Fruit fly (Drosophila melanogaster) whole organism, pupa: ENCODE measurements around the gene hang.

ENCODE experiments used
- CG10348 ChIP-seq: fragments of 200-800 bp; sonication (Bioruptor generic); IDR thresholded peaks from 2 replicates; pipeline ENCODE4 v1.3.6; 2022; ENCODE audit warnings: missing biosample characterization, missing genetic modification characterization
- CG12605 ChIP-seq: fragments of 200-800 bp; sonication (Bioruptor generic); IDR thresholded peaks from 2 replicates; pipeline ENCODE4 v1.3.6; 2022; ENCODE audit warnings: missing biosample characterization, missing genetic modification characterization
- CG13204 ChIP-seq: fragments of 200-800 bp; sonication (Bioruptor generic); optimal IDR thresholded peaks from 2 replicates; lab custom pipeline; 2018; ENCODE audit warnings: missing biosample characterization, mild to moderate bottlenecking, missing genetic modification characterization, moderate library complexity
- CG14655 ChIP-seq: fragments of 200-800 bp; sonication (Bioruptor generic); optimal IDR thresholded peaks from 3 replicates; lab custom pipeline; 2017; ENCODE audit warnings: mild to moderate bottlenecking, missing biosample characterization, missing genetic modification reagents, missing genetic modification characterization
- CG15710 ChIP-seq: fragments of 200-800 bp; sonication (Bioruptor generic); optimal IDR thresholded peaks from 2 replicates; lab custom pipeline; 2018; ENCODE audit warnings: missing biosample characterization, mild to moderate bottlenecking, missing genetic modification characterization, moderate library complexity
- CG17806 ChIP-seq: fragments of 200-800 bp; sonication (Bioruptor generic); optimal IDR thresholded peaks from 2 replicates; lab custom pipeline; 2018; ENCODE audit warnings: missing biosample characterization, mild to moderate bottlenecking, missing genetic modification characterization, moderate library complexity
- CG32121 ChIP-seq: fragments of 200-800 bp; sonication (Bioruptor generic); IDR thresholded peaks from 2 replicates; pipeline ENCODE4 v1.3.6; 2022; ENCODE audit warnings: missing biosample characterization, missing genetic modification characterization
- CG34367 ChIP-seq: fragments of 200-800 bp; sonication (Bioruptor generic); optimal IDR thresholded peaks from 2 replicates; lab custom pipeline; 2018; ENCODE audit warnings: missing biosample characterization, mild to moderate bottlenecking, missing genetic modification characterization
- CG4496 ChIP-seq: fragments of 200-800 bp; sonication (Bioruptor generic); IDR thresholded peaks from 3 replicates; pipeline ENCODE4 v1.3.6; 2022; ENCODE audit warnings: missing biosample characterization, missing genetic modification characterization
- CG8159 ChIP-seq: fragments of 200-800 bp; sonication (Bioruptor generic); optimal IDR thresholded peaks from 3 replicates; lab custom pipeline; 2018; ENCODE audit warnings: missing biosample characterization, mild to moderate bottlenecking, missing genetic modification characterization, moderate library complexity
- CG8301 ChIP-seq: fragments of 200-800 bp; sonication (Bioruptor generic); optimal IDR thresholded peaks from 2 replicates; lab custom pipeline; 2018; ENCODE audit warnings: missing biosample characterization, mild to moderate bottlenecking, missing genetic modification characterization
- CG9948 ChIP-seq: fragments of 200-800 bp; sonication (Bioruptor generic); optimal IDR thresholded peaks from 2 replicates; lab custom pipeline; 2018; ENCODE audit warnings: missing biosample characterization, mild to moderate bottlenecking, missing genetic modification characterization, moderate library complexity
- D1 ChIP-seq: fragments of 200-800 bp; sonication (Bioruptor generic); optimal IDR thresholded peaks from 2 replicates; lab custom pipeline; 2018; ENCODE audit warnings: missing biosample characterization, mild to moderate bottlenecking, missing genetic modification characterization, moderate library complexity
- EcR ChIP-seq: fragments of 200-800 bp; sonication (Bioruptor generic); optimal IDR thresholded peaks from 3 replicates; lab custom pipeline; 2019; ENCODE audit warnings: missing biosample characterization, missing genetic modification characterization, mild to moderate bottlenecking, moderate library complexity, missing genetic modification reagents
- Ets98B ChIP-seq: fragments of 200-800 bp; sonication (Bioruptor generic); IDR thresholded peaks from 2 replicates; pipeline ENCODE4 v1.3.6; 2022; ENCODE audit warnings: missing biosample characterization, missing genetic modification characterization
- Pif1A ChIP-seq: fragments of 200-800 bp; sonication (Bioruptor generic); optimal IDR thresholded peaks from 3 replicates; lab custom pipeline; 2016; ENCODE audit warnings: missing biosample characterization, missing genetic modification characterization
- Pif1B ChIP-seq: fragments of 200-800 bp; sonication (Bioruptor generic); optimal IDR thresholded peaks from 3 replicates; lab custom pipeline; 2016; ENCODE audit warnings: missing biosample characterization, missing genetic modification characterization
- Snoo ChIP-seq: fragments of 200-800 bp; sonication (Bioruptor generic); optimal IDR thresholded peaks from 3 replicates; lab custom pipeline; 2017; ENCODE audit warnings: missing biosample characterization, mild to moderate bottlenecking, missing genetic modification characterization, inconsistent platforms
- fd96Ca ChIP-seq: fragments of 200-800 bp; sonication (Bioruptor generic); IDR thresholded peaks from 3 replicates; pipeline ENCODE4 v1.3.6; 2022; ENCODE audit warnings: missing biosample characterization, missing genetic modification characterization
- gl ChIP-seq: fragments of 200-800 bp; sonication (Bioruptor generic); optimal IDR thresholded peaks from 2 replicates; lab custom pipeline; 2018; ENCODE audit warnings: missing biosample characterization, mild to moderate bottlenecking, missing genetic modification characterization
- rn ChIP-seq: fragments of 200-800 bp; sonication (Bioruptor generic); IDR thresholded peaks from 2 replicates; pipeline ENCODE4 v1.3.6; 2022; ENCODE audit warnings: missing biosample characterization, missing genetic modification characterization

The hang gene

dm6 chrX:16422466-16423124 lies at the start of gene hang:
Gene hang (plus strand): TSS chrX:16422831.
- TF ChIP-seq CG12605: no peak
- no peak for TF ChIP-seq CG14655 (GFP tag; lab: Kevin White, UChicago)
- no peak for TF ChIP-seq CG34367 (tag; lab: Kevin White, UChicago)
- TF ChIP-seq CG8159 (tag; lab: Kevin White, UChicago): peak; percentile 8
- peak; percentile 2 for TF ChIP-seq Snoo
- no peak for TF ChIP-seq CG15710 (tag; lab: Kevin White, UChicago)
- TF ChIP-seq CG13204 (GFP tag; lab: Kevin White, UChicago): no peak
- no peak for TF ChIP-seq rn (GFP tag; lab: Robert Waterston, UW)
- TF ChIP-seq CG9948 (tag; lab: Kevin White, UChicago): no peak
- peak; percentile 70 for TF ChIP-seq CG4496
- no peak for TF ChIP-seq CG32121
- TF ChIP-seq CG8301: no peak
- TF ChIP-seq fd96Ca (GFP tag; lab: Robert Waterston, UW): 0 out of 3 replicates have a peak, but pooled peaks have one; percentile 35
- TF ChIP-seq CG10348 (GFP tag; lab: Robert Waterston, UW): no peak
- no peak for TF ChIP-seq D1
- TF ChIP-seq Ets98B (GFP tag; lab: Robert Waterston, UW): peak; percentile 4; the same call in 1 of the 2 replicates
- peak; percentile 26 for TF ChIP-seq Pif1A (GFP tag; lab: Kevin White, UChicago)
- TF ChIP-seq EcR: peak; percentile 17
- TF ChIP-seq CG17806 (tag; lab: Kevin White, UChicago): no peak
- TF ChIP-seq gl: no peak
- TF ChIP-seq Pif1B: peak; percentile 23

dm6 chrX:16373541-16373940 lies 49.1 kb upstream of the hang start:
- TF ChIP-seq CG15710 (tag; lab: Kevin White, UChicago) (peak; percentile 24), Pif1B (peak; percentile 39), CG17806 (tag; lab: Kevin White, UChicago) (peak; percentile 25), CG8159 (tag; lab: Kevin White, UChicago) (no peak), CG4496 (peak; percentile 71; the same call in 2 of the 3 replicates), Ets98B (GFP tag; lab: Robert Waterston, UW) (peak; percentile 75), CG34367 (tag; lab: Kevin White, UChicago) (peak; percentile 39), CG9948 (tag; lab: Kevin White, UChicago) (peak; percentile 3), fd96Ca (GFP tag; lab: Robert Waterston, UW) (no peak), CG32121 (peak; percentile 37; the same call in 1 of the 2 replicates), CG12605 (peak; percentile 67), Snoo (no peak)

dm6 chrX:16374059-16374458 lies 48.6 kb upstream of the hang start:
- no peak for TF ChIP-seq EcR
- no peak for TF ChIP-seq rn (GFP tag; lab: Robert Waterston, UW)
- no peak for TF ChIP-seq CG8301
- TF ChIP-seq fd96Ca (GFP tag; lab: Robert Waterston, UW): no peak
- TF ChIP-seq CG12605: no peak
- TF ChIP-seq CG14655 (GFP tag; lab: Kevin White, UChicago): no peak
- no peak for TF ChIP-seq D1
- TF ChIP-seq CG10348 (GFP tag; lab: Robert Waterston, UW): no peak
- TF ChIP-seq CG34367 (tag; lab: Kevin White, UChicago): no peak
- no peak for TF ChIP-seq CG8159 (tag; lab: Kevin White, UChicago)
- no peak for TF ChIP-seq CG4496
- TF ChIP-seq CG13204 (GFP tag; lab: Kevin White, UChicago): no peak
- TF ChIP-seq gl: no peak
- no peak for TF ChIP-seq Pif1B
- no peak for TF ChIP-seq Pif1A (GFP tag; lab: Kevin White, UChicago)
- no peak for TF ChIP-seq CG17806 (tag; lab: Kevin White, UChicago)

- no peak for TF ChIP-seq CG8159 (tag; lab: Kevin White, UChicago)
- TF ChIP-seq, all 21 proteins: peak for 0
Observed at dm6 chrX:16383667-16384515, 38.7 kb upstream of the hang start.

- TF ChIP-seq CG32121 (peak; percentile 41; the same call in 1 of the 2 replicates), CG15710 (tag; lab: Kevin White, UChicago) (peak; percentile 65), D1 (no peak), gl (no peak), CG34367 (tag; lab: Kevin White, UChicago) (peak; percentile 10), CG4496 (peak; percentile 73; the same call in 2 of the 3 replicates), rn (GFP tag; lab: Robert Waterston, UW) (no peak), fd96Ca (GFP tag; lab: Robert Waterston, UW) (peak; percentile 66; the same call in 1 of the 3 replicates), Pif1B (no peak), Snoo (peak; percentile 47), CG17806 (tag; lab: Kevin White, UChicago) (peak; percentile 53), CG10348 (GFP tag; lab: Robert Waterston, UW) (no peak; the same call in 1 of the 2 replicates), CG9948 (tag; lab: Kevin White, UChicago) (peak; percentile 62), Ets98B (GFP tag; lab: Robert Waterston, UW) (peak; percentile 36; the same call in 1 of the 2 replicates)
Observed at dm6 chrX:16384843-16385726, 37.5 kb upstream of the hang start, which contains the start of the genes CG9992 and CG4239. Gene CG9992 (minus strand): TSS chrX:16384908. Gene CG4239 (plus strand): TSS chrX:16385278.
